Worm (Caenorhabditis elegans) whole organism, L4 larva: Measurements from ENCODE around the gene rgs-5.

Source experiments
- aha-1 ChIP-seq: fragments of 150-350 bp; peaks from one replicate; lab custom pipeline; 2014; ENCODE audit warnings: missing biosample characterization, missing genetic modification characterization
- fkh-10 ChIP-seq: fragments of 150-350 bp; optimal IDR thresholded peaks from 2 replicates; lab custom pipeline; 2014; ENCODE audit warnings: missing biosample characterization, missing genetic modification reagents, missing genetic modification characterization
- lir-3 ChIP-seq: sonication (generic microtip); optimal IDR thresholded peaks from 2 replicates; lab custom pipeline; 2016; ENCODE audit warnings: mild to moderate bottlenecking, missing genetic modification characterization, missing compliant biosample characterization
- nhr-25 ChIP-seq: sonication (generic microtip); optimal IDR thresholded peaks from 2 replicates; lab custom pipeline; 2017; ENCODE audit warnings: missing genetic modification characterization, mild to moderate bottlenecking, missing compliant biosample characterization, antibody characterized with exemption, moderate library complexity, borderline replicate concordance; ENCODE audit not compliant: insufficient read depth
- rbr-2 ChIP-seq: sonication (generic microtip); optimal IDR thresholded peaks from 2 replicates; lab custom pipeline; 2016; ENCODE audit warnings: missing genotype, missing genetic modification characterization, missing compliant biosample characterization
- snpc-4 ChIP-seq: fragments of 150-350 bp; optimal IDR thresholded peaks from 2 replicates; lab custom pipeline; 2014; ENCODE audit warnings: missing biosample characterization, missing genetic modification characterization
- zag-1 ChIP-seq: fragments of 150-350 bp; optimal IDR thresholded peaks from 2 replicates; lab custom pipeline; 2014; ENCODE audit warnings: missing biosample characterization, missing genetic modification characterization

DNA sequence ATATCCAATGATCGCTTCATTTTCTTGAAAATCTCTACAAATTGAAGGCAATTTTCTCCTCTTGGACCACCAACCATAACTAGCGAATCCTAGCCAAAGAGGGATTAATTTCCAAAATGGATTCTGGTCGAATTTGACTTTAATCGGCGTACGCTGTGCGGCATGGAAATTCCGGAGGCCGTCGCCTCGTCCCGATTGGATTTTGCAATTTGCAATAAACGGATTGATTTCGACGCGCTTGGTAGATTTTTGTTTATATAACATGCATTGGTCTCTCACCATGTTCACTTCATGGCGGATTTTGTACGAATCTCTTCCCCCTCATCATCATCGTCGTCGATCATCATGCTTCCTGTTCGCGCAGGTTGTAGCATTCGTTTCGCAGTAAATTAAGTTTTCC lies 32.6 kb upstream of the rgs-5 start:
- TF ChIP-seq snpc-4 (tag; lab: Kevin White, UChicago) (no peak), fkh-10 (no peak), nhr-25 (tag; lab: Kevin White, UChicago) (no peak), lir-3 (tag; lab: Kevin White, UChicago) (no peak), zag-1 (tag; lab: Kevin White, UChicago) (no peak), rbr-2 (tag; lab: Kevin White, UChicago) (no peak), aha-1 (tag; lab: Kevin White, UChicago) (no peak)
